Worm (Caenorhabditis elegans) whole organism, L4/young adult: Measurements from ENCODE around the gene F57B1.5.

ENCODE experiments used
- dao-5 ChIP-seq: sonication (generic microtip); optimal IDR thresholded peaks from 2 replicates; lab custom pipeline; 2016; ENCODE audit warnings: missing genotype, missing genetic modification characterization, moderate library complexity, missing compliant biosample characterization
- him-1 ChIP-seq: sonication (generic microtip); optimal IDR thresholded peaks from 2 replicates; lab custom pipeline; 2016; ENCODE audit warnings: missing genotype, missing genetic modification reagents, missing genetic modification characterization, missing compliant biosample characterization

ce11 chrV:13193488-13194042 is 14.0 kb upstream of the F57B1.5 start, which contains the start of gene sun-1:
- TF ChIP-seq him-1 (tag; lab: Kevin White, UChicago) = no peak
- no peak for TF ChIP-seq dao-5 (tag; lab: Kevin White, UChicago)
